Fruit fly (Drosophila melanogaster): ENCODE measurements around the gene tut.
A peak's percentile ranks its signal among the peaks of the same experiment; 100 is the strongest.

Gene tut

dm6 chr3L:8191042-8191613 is 19.4 kb downstream of the tut start, which contains the start of gene MED24 (continued):
- TF ChIP-seq peb (GFP tag; IDR thresholded peaks at IDR 0.05) (no peak), Mes4 (GFP tag; optimal IDR thresholded peaks at IDR 0.05) (no peak), en (GFP tag; optimal IDR thresholded peaks at IDR 0.05) (no peak), CG13424 (tag; optimal IDR thresholded peaks at IDR 0.05) (no peak), ci (GFP tag; IDR thresholded peaks at IDR 0.05) (no peak), lbe (GFP tag; optimal IDR thresholded peaks at IDR 0.05) (peak; percentile 15), CG3281 (GFP tag; optimal IDR thresholded peaks at IDR 0.05) (no peak), CG12659 (GFP tag; optimal IDR thresholded peaks at IDR 0.05) (peak; percentile 46), CG2116 (GFP tag; optimal IDR thresholded peaks at IDR 0.05) (peak; percentile 55), Ets97D (GFP tag; optimal IDR thresholded peaks at IDR 0.05) (no peak), so (GFP tag; IDR thresholded peaks at IDR 0.05) (no peak), grau (tag; optimal IDR thresholded peaks at IDR 0.05) (peak; percentile 9), D (optimal IDR thresholded peaks at IDR 0.05) (no peak), D (GFP tag; optimal IDR thresholded peaks at IDR 0.05) (no peak), CG31441 (GFP tag; IDR thresholded peaks at IDR 0.05) (no peak), corto (GFP tag; optimal IDR thresholded peaks at IDR 0.05) (no peak), Hr51 (GFP tag; optimal IDR thresholded peaks at IDR 0.05) (no peak), gfzf (GFP tag; optimal IDR thresholded peaks at IDR 0.05) (peak; percentile 71), pzg (GFP tag; optimal IDR thresholded peaks at IDR 0.05) (peak; percentile 47), Ets65A (GFP tag) (no peak), Dp (GFP tag; optimal IDR thresholded peaks at IDR 0.05) (peak; percentile 75), CG2202 (tag; optimal IDR thresholded peaks at IDR 0.05) (no peak), CG4617 (GFP tag; optimal IDR thresholded peaks at IDR 0.05; ENCODE audit: borderline replicate concordance) (peak; percentile 82), trem (tag; optimal IDR thresholded peaks at IDR 0.05) (peak; percentile 32), Mad (GFP tag; optimal IDR thresholded peaks at IDR 0.05) (no peak), Hmr (GFP tag; optimal IDR thresholded peaks at IDR 0.05) (no peak), Spps (tag; optimal IDR thresholded peaks at IDR 0.05) (no peak), Fer1 (GFP tag; optimal IDR thresholded peaks at IDR 0.05) (peak; percentile 9), vnd (GFP tag; IDR thresholded peaks at IDR 0.05; ENCODE audit: partially characterized antibody) (no peak), CG9797 (GFP tag; optimal IDR thresholded peaks at IDR 0.05) (peak; percentile 42), Bgb (GFP tag; IDR thresholded peaks at IDR 0.05; ENCODE audit: partially characterized antibody) (peak; percentile 12; the same call in 1 of the 2 replicates), ssp (GFP tag; IDR thresholded peaks at IDR 0.05) (no peak), sisA (GFP tag; IDR thresholded peaks at IDR 0.05) (no peak), Hr39 (optimal IDR thresholded peaks at IDR 0.05) (no peak), CG10267 (tag; optimal IDR thresholded peaks at IDR 0.05) (peak; percentile 95), sr (GFP tag; IDR thresholded peaks at IDR 0.05) (no peak), BtbVII (GFP tag; optimal IDR thresholded peaks at IDR 0.05) (no peak), mirr (GFP tag; optimal IDR thresholded peaks at IDR 0.05) (no peak), MBD-R2 (GFP tag; IDR thresholded peaks at IDR 0.05) (peak; percentile 70), BEAF-32 (GFP tag; optimal IDR thresholded peaks at IDR 0.05) (peak; percentile 17), MESR4 (GFP tag; optimal IDR thresholded peaks at IDR 0.05) (peak; percentile 59), Sry-β (GFP tag; optimal IDR thresholded peaks at IDR 0.05) (no peak), crc (GFP tag; optimal IDR thresholded peaks at IDR 0.05) (no peak), CG34224 (GFP tag; IDR thresholded peaks at IDR 0.05; ENCODE audit: partially characterized antibody) (peak; percentile 22; the same call in 1 of the 3 replicates), Oaz (GFP tag; IDR thresholded peaks at IDR 0.05) (no peak), CG18262 (tag; optimal IDR thresholded peaks at IDR 0.05) (no peak), Doc3 (GFP tag; IDR thresholded peaks at IDR 0.05; ENCODE audit: partially characterized antibody) (no peak), YL-1 (GFP tag; optimal IDR thresholded peaks at IDR 0.05) (peak; percentile 22), B-H2 (GFP tag; optimal IDR thresholded peaks at IDR 0.05) (peak; percentile 16), zen (tag; optimal IDR thresholded peaks at IDR 0.05) (peak; percentile 28)

All from whole organism, embryonic.